Worm (Caenorhabditis elegans) whole organism, early embryonic: ENCODE results near the gene ehbp-1.

Experiments
- ama-1 ChIP-seq: fragments of 150-350 bp; optimal IDR thresholded peaks from 2 replicates; lab custom pipeline; 2014
- ceh-36 ChIP-seq: sonication (generic microtip); optimal IDR thresholded peaks from 2 replicates; lab custom pipeline; 2016; ENCODE audit warnings: missing genetic modification characterization, inconsistent platforms, missing compliant biosample characterization
- flt-1 ChIP-seq: fragments of 200-800 bp; sonication (Bioruptor generic); IDR thresholded peaks from 2 replicates; pipeline ENCODE4 v1.3.6; 2022; ENCODE audit warnings: missing genetic modification characterization, missing compliant biosample characterization
- hmg-4 ChIP-seq: fragments of 200-800 bp; sonication (Bioruptor generic); optimal IDR thresholded peaks from 2 replicates; lab custom pipeline; 2018; ENCODE audit warnings: mild to moderate bottlenecking, missing genetic modification characterization, missing compliant biosample characterization
- hnd-1 ChIP-seq: sonication (generic microtip); optimal IDR thresholded peaks from 2 replicates; lab custom pipeline; 2016; ENCODE audit warnings: missing genetic modification characterization, missing compliant biosample characterization
- pes-1 ChIP-seq: fragments of 200-800 bp; sonication (Bioruptor generic); IDR thresholded peaks from 2 replicates; pipeline ENCODE4 v1.3.6; 2022; ENCODE audit warnings: missing genetic modification reagents, missing genetic modification characterization, missing compliant biosample characterization
- sea-1 ChIP-seq: fragments of 200-800 bp; sonication (Bioruptor generic); conservative IDR thresholded peaks from 2 replicates; pipeline ENCODE4 v1.3.6; 2022; ENCODE audit warnings: missing genetic modification characterization, missing compliant biosample characterization

DNA sequence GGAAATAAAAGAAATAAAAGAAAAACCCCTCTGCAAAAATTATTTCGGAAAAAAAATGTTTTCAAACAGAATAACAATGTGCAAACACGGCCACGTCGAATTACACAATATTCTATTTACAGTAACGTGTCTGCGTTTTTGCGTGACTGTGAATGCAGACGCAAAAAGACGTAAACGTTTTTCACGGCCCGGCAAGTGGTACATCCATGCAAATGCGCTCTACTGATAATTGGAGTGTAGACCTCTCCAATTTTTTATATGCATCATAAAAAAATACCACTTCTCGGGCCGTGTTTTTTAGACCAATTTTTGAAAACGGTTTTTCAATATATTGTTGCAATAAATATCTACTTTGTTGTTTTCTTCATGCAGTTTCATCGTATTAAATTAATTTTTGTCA is 985 bp upstream of the ehbp-1 start, which contains the start of gene nstp-10:
- TF ChIP-seq flt-1 (no peak), sea-1 (GFP tag; lab: Robert Waterston, UW) (no peak), pes-1 (GFP tag; lab: Robert Waterston, UW) (no peak), ama-1 (lab: Kevin White, UChicago) (no peak), hnd-1 (tag; lab: Kevin White, UChicago) (no peak), ceh-36 (tag; lab: Kevin White, UChicago) (no peak), hmg-4 (no peak)
